Worm (Caenorhabditis elegans) whole organism, late embryonic: ENCODE results near the gene rab-39.

Experiments used
- che-1 ChIP-seq: sonication (generic microtip); optimal IDR thresholded peaks from 2 replicates; lab custom pipeline; 2016; ENCODE audit warnings: mild to moderate bottlenecking, missing genetic modification characterization, missing compliant biosample characterization
- elt-2 ChIP-seq: sonication (generic microtip); optimal IDR thresholded peaks from 2 replicates; lab custom pipeline; 2016; ENCODE audit warnings: missing genetic modification reagents, missing genetic modification characterization, missing compliant biosample characterization
- gmeb-2 ChIP-seq: sonication (generic microtip); optimal IDR thresholded peaks from 2 replicates; lab custom pipeline; 2016; ENCODE audit warnings: missing genetic modification characterization, inconsistent platforms, missing compliant biosample characterization
- hlh-30 ChIP-seq: sonication (generic microtip); optimal IDR thresholded peaks from 2 replicates; lab custom pipeline; 2017; ENCODE audit warnings: antibody characterized with exemption, missing genetic modification characterization, missing compliant biosample characterization; ENCODE audit not compliant: insufficient read depth
- pha-2 ChIP-seq: sonication (generic microtip); optimal IDR thresholded peaks from 2 replicates; lab custom pipeline; 2017; ENCODE audit warnings: mild to moderate bottlenecking, missing genetic modification characterization, missing compliant biosample characterization
- pqm-1 ChIP-seq: sonication (generic microtip); optimal IDR thresholded peaks from 2 replicates; lab custom pipeline; 2016; ENCODE audit warnings: missing genetic modification characterization, missing compliant biosample characterization

DNA sequence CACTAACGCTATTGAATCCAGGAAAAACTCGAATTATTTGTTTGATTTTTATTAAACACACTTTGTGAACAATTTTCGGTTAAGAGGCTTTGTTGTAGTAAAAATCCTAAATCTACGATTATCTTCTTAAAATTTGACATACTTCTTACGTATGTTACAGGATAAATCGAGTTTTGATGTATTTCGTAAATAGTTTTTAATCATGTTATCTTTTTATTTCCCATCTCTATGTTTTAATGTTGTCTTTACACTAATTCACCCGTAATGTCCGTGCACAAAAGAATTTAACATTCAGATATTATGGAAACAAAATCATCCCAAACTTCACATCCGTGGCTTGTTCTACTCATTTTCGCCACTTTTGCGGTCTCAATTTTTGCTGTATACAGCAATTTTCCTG, 940 bp upstream of the rab-39 start, which contains the start of gene egli-1:
- TF ChIP-seq pha-2, result no peak
- no peak for TF ChIP-seq gmeb-2 (tag; lab: Kevin White, UChicago)
- no peak for TF ChIP-seq hlh-30
- no peak for TF ChIP-seq che-1 (tag; lab: Kevin White, UChicago)
- no peak for TF ChIP-seq elt-2
- no peak for TF ChIP-seq pqm-1 (tag; lab: Kevin White, UChicago)
